Fruit fly (Drosophila melanogaster): ENCODE data around the gene Lkb1.

Gene Lkb1

DNA sequence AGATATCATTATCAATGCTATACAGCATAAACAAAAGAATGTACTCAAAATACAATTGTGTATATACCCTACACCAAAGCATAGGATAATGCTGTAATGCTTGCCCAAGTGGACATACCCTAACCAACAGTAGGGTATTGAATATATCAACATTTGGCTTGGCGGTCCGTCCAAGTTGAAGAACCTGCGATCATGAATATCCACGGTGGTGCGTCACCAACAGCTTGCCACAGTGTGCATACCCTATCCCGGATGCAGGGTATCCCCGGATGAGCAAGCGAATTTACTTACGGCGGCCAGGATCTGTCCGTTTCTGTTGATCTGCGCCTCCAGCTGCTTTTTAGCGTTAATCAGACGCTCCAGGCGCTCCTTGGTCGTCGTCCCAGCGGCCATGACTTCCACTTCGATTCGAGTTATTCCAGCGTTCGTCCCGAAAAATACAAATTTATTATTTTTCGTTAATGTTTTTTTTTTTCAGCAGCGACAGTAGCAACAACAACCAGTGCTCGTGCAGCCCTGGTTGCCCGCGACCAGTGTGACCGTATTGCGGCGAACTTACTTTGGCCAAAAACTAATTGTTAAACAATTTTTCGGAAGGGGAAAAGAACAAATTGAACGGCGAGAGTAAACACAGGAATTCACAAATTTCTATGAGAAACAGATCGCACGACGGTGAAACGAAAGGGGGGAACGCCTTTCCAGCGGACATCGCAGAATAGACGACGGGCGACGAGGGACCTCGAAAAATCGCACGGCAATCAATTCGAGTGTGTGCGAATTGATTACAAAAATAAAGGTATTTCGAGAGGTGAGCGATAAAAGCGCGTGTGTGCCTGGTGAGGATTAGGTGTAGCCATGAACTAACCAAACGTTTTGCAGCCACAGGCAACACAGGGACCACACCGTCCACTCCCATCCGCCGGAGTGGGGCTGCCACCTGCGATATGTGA is at the start of gene Lkb1, which contains the start of gene CG9588 (continued):
- TF ChIP-seq phol (tag; optimal IDR thresholded peaks at IDR 0.05) (peak; percentile 16), sr (GFP tag; IDR thresholded peaks at IDR 0.05) (peak; percentile 68; the same call in 2 of the 3 replicates), BtbVII (GFP tag; optimal IDR thresholded peaks at IDR 0.05) (no peak), prd (optimal IDR thresholded peaks at IDR 0.05) (no peak), prd (GFP tag; IDR thresholded peaks at IDR 0.05) (peak; percentile 89), CG9797 (GFP tag; optimal IDR thresholded peaks at IDR 0.05) (peak; percentile 79), CG7556 (GFP tag; optimal IDR thresholded peaks at IDR 0.05) (peak; percentile 28), onecut (GFP tag; IDR thresholded peaks at IDR 0.05) (no peak), CG9437 (GFP tag; optimal IDR thresholded peaks at IDR 0.05) (peak; percentile 17), disco-r (GFP tag; optimal IDR thresholded peaks at IDR 0.05) (peak; percentile 8), Vsx1 (GFP tag; optimal IDR thresholded peaks at IDR 0.05) (no peak), CG8290 (GFP tag; optimal IDR thresholded peaks at IDR 0.05) (no peak), CG8290 (tag; optimal IDR thresholded peaks at IDR 0.05) (peak in 1 of 2 experiments; percentile 73), Xrp1 (GFP tag; IDR thresholded peaks at IDR 0.05) (peak; percentile 84), ci (GFP tag; IDR thresholded peaks at IDR 0.05) (peak; percentile 88), kah (GFP tag; optimal IDR thresholded peaks at IDR 0.05) (no peak), pum (GFP tag; optimal IDR thresholded peaks at IDR 0.05) (peak; percentile 29), CG5953 (GFP tag; IDR thresholded peaks at IDR 0.05) (peak; percentile 77), lab (GFP tag; optimal IDR thresholded peaks at IDR 0.05) (peak; percentile 61), CG14050 (GFP tag; IDR thresholded peaks at IDR 0.05) (peak; percentile 57; the same call in 2 of the 3 replicates), tin (GFP tag; optimal IDR thresholded peaks at IDR 0.05) (peak; percentile 4), amos (GFP tag; IDR thresholded peaks at IDR 0.05; ENCODE audit: partially characterized antibody) (peak; percentile 23; the same call in 1 of the 2 replicates), Mrtf (GFP tag; IDR thresholded peaks at IDR 0.05) (peak; percentile 69), unpg (GFP tag; optimal IDR thresholded peaks at IDR 0.05) (peak; percentile 23), B-H1 (GFP tag; IDR thresholded peaks at IDR 0.05) (peak; percentile 66), CG17359 (tag; optimal IDR thresholded peaks at IDR 0.05) (peak; percentile 59), mirr (GFP tag; optimal IDR thresholded peaks at IDR 0.05) (no peak), row (GFP tag; IDR thresholded peaks at IDR 0.05) (peak; percentile 81), Pdp1 (GFP tag; optimal IDR thresholded peaks at IDR 0.05) (peak; percentile 38 to 41), CG32532 (GFP tag; IDR thresholded peaks at IDR 0.05) (peak; percentile 81), sens (GFP tag) (peak; percentile 89), CG6765 (GFP tag; optimal IDR thresholded peaks at IDR 0.05) (no peak), bcd (GFP tag; optimal IDR thresholded peaks at IDR 0.05) (peak; percentile 60), btn (GFP tag; optimal IDR thresholded peaks at IDR 0.05) (no peak), CG4617 (GFP tag; optimal IDR thresholded peaks at IDR 0.05; ENCODE audit: borderline replicate concordance) (peak; percentile 98), Dip3 (GFP tag; optimal IDR thresholded peaks at IDR 0.05) (peak; percentile 67), Jarid2 (GFP tag; optimal IDR thresholded peaks at IDR 0.05) (no peak), tio (GFP tag; optimal IDR thresholded peaks at IDR 0.05) (no peak), CG34224 (GFP tag; IDR thresholded peaks at IDR 0.05; ENCODE audit: partially characterized antibody) (no peak), tup (GFP tag; optimal IDR thresholded peaks at IDR 0.05) (peak; percentile 3), luna (GFP tag; optimal IDR thresholded peaks at IDR 0.05) (no peak), Ssrp (tag; optimal IDR thresholded peaks at IDR 0.05) (no peak), CHES-1-like (GFP tag; optimal IDR thresholded peaks at IDR 0.05) (peak; percentile 46), CG10565 (GFP tag; optimal IDR thresholded peaks at IDR 0.05) (no peak), H15 (GFP tag; IDR thresholded peaks at IDR 0.05) (peak; percentile 70), CG9817 (tag; optimal IDR thresholded peaks at IDR 0.05) (peak; percentile 44), CG32767 (GFP tag; IDR thresholded peaks at IDR 0.05) (peak; percentile 53; the same call in 1 of the 2 replicates), Med (GFP tag) (peak; percentile 93), ERR (GFP tag; optimal IDR thresholded peaks at IDR 0.05) (peak; percentile 17)

Data from whole organism, embryonic.